Worm (Caenorhabditis elegans) whole organism, early embryonic: ENCODE measurements around the gene str-44.

Experiments used
- B0310.2 ChIP-seq: sonication (generic microtip); optimal IDR thresholded peaks from 2 replicates; lab custom pipeline; 2016; ENCODE audit warnings: mild to moderate bottlenecking, missing genetic modification characterization, missing compliant biosample characterization
- F13C5.2 ChIP-seq: sonication (generic microtip); optimal IDR thresholded peaks from 2 replicates; lab custom pipeline; 2017; ENCODE audit warnings: mild to moderate bottlenecking, missing genetic modification characterization, inconsistent platforms, missing compliant biosample characterization
- aly-1 ChIP-seq: sonication (generic microtip); optimal IDR thresholded peaks from 2 replicates; lab custom pipeline; 2016; ENCODE audit warnings: missing genetic modification characterization, missing compliant biosample characterization
- ama-1 ChIP-seq: fragments of 150-350 bp; optimal IDR thresholded peaks from 2 replicates; lab custom pipeline; 2014
- ceh-13 ChIP-seq: fragments of 200-800 bp; sonication (Bioruptor generic); optimal IDR thresholded peaks from 2 replicates; lab custom pipeline; 2018; ENCODE audit warnings: mild to moderate bottlenecking, missing genetic modification characterization, missing compliant biosample characterization
- ceh-36 ChIP-seq: sonication (generic microtip); optimal IDR thresholded peaks from 2 replicates; lab custom pipeline; 2016; ENCODE audit warnings: missing genetic modification characterization, inconsistent platforms, missing compliant biosample characterization
- ets-7 ChIP-seq: sonication (generic microtip); optimal IDR thresholded peaks from 2 replicates; lab custom pipeline; 2016; ENCODE audit warnings: missing genotype, missing genetic modification characterization, missing compliant biosample characterization
- flt-1 ChIP-seq: fragments of 200-800 bp; sonication (Bioruptor generic); IDR thresholded peaks from 2 replicates; pipeline ENCODE4 v1.3.6; 2022; ENCODE audit warnings: missing genetic modification characterization, missing compliant biosample characterization
- hmbx-1 ChIP-seq: sonication (generic microtip); optimal IDR thresholded peaks from 2 replicates; lab custom pipeline; 2016; ENCODE audit warnings: mild to moderate bottlenecking, missing genetic modification characterization, missing compliant biosample characterization
- hmg-4 ChIP-seq: fragments of 200-800 bp; sonication (Bioruptor generic); optimal IDR thresholded peaks from 2 replicates; lab custom pipeline; 2018; ENCODE audit warnings: mild to moderate bottlenecking, missing genetic modification characterization, missing compliant biosample characterization
- hnd-1 ChIP-seq: sonication (generic microtip); optimal IDR thresholded peaks from 2 replicates; lab custom pipeline; 2016; ENCODE audit warnings: missing genetic modification characterization, missing compliant biosample characterization
- pes-1 ChIP-seq: fragments of 200-800 bp; sonication (Bioruptor generic); IDR thresholded peaks from 2 replicates; pipeline ENCODE4 v1.3.6; 2022; ENCODE audit warnings: missing genetic modification reagents, missing genetic modification characterization, missing compliant biosample characterization
- scrt-1 ChIP-seq: fragments of 200-800 bp; sonication (Bioruptor generic); IDR thresholded peaks from 2 replicates; pipeline ENCODE4 v1.3.6; 2022; ENCODE audit warnings: missing genetic modification characterization, missing compliant biosample characterization
- sea-1 ChIP-seq: fragments of 200-800 bp; sonication (Bioruptor generic); conservative IDR thresholded peaks from 2 replicates; pipeline ENCODE4 v1.3.6; 2022; ENCODE audit warnings: missing genetic modification characterization, missing compliant biosample characterization
- tbx-11 ChIP-seq: fragments of 200-800 bp; sonication (Bioruptor generic); IDR thresholded peaks from 2 replicates; pipeline ENCODE4 v1.3.6; 2022; ENCODE audit warnings: missing genetic modification characterization, missing compliant biosample characterization
- tbx-37 ChIP-seq: fragments of 200-800 bp; sonication (Bioruptor generic); conservative IDR thresholded peaks from 2 replicates; pipeline ENCODE4 v1.3.6; 2022; ENCODE audit warnings: missing genetic modification reagents, missing genetic modification characterization, missing compliant biosample characterization
- tra-4 ChIP-seq: sonication (generic microtip); optimal IDR thresholded peaks from 2 replicates; lab custom pipeline; 2017; ENCODE audit warnings: missing genetic modification characterization, missing compliant biosample characterization

str-44 gene

ce11 chrIV:7153362-7153761 lies 23.6 kb upstream of the str-44 start, which contains the start of gene C34D4.3:
Gene C34D4.3, plus strand, starts transcription at chrIV:7153662.
- TF ChIP-seq hnd-1 (tag; lab: Kevin White, UChicago) (no peak), hmbx-1 (no peak)

- TF ChIP-seq hmbx-1 (no peak), tra-4 (tag; lab: Kevin White, UChicago) (no peak), ama-1 (lab: Kevin White, UChicago) (no peak)
Observed at ce11 chrIV:7154356-7154755, 22.6 kb upstream of the str-44 start, which contains the start of gene C34D4.2. Gene C34D4.2, plus strand, starts transcription at chrIV:7154656.

- TF ChIP-seq sea-1 (GFP tag; lab: Robert Waterston, UW) (no peak), hmbx-1 (no peak), tra-4 (tag; lab: Kevin White, UChicago) (no peak), hmg-4 (GFP tag; lab: Kevin White, UChicago) (no peak), F13C5.2 (no peak), tbx-37 (GFP tag; lab: Robert Waterston, UW) (no peak), ets-7 (tag; lab: Kevin White, UChicago) (no peak), B0310.2 (tag; lab: Kevin White, UChicago) (no peak), ceh-13 (GFP tag; lab: Kevin White, UChicago) (no peak), pes-1 (GFP tag; lab: Robert Waterston, UW) (no peak), hnd-1 (tag; lab: Kevin White, UChicago) (no peak), tbx-11 (GFP tag; lab: Robert Waterston, UW) (no peak)
Observed at ce11 chrIV:7156356-7156755, 20.6 kb upstream of the str-44 start, which contains the start of gene maph-9. Gene maph-9, plus strand, starts transcription at chrIV:7156628.

- TF ChIP-seq B0310.2 (tag; lab: Kevin White, UChicago) (no peak), ets-7 (tag; lab: Kevin White, UChicago) (no peak), F13C5.2 (no peak), ceh-36 (no peak), ceh-13 (GFP tag; lab: Kevin White, UChicago) (no peak), flt-1 (GFP tag; lab: Robert Waterston, UW) (no peak), aly-1 (tag; lab: Kevin White, UChicago) (no peak), tbx-11 (GFP tag; lab: Robert Waterston, UW) (no peak)
Observed at ce11 chrIV:7158161-7158560, 18.8 kb upstream of the str-44 start.

ce11 chrIV:7159586-7159985 lies 17.4 kb upstream of the str-44 start:
- TF ChIP-seq tbx-37 (GFP tag; lab: Robert Waterston, UW) (no peak), scrt-1 (GFP tag; lab: Robert Waterston, UW) (no peak), flt-1 (GFP tag; lab: Robert Waterston, UW) (no peak), tbx-11 (GFP tag; lab: Robert Waterston, UW) (no peak), ets-7 (tag; lab: Kevin White, UChicago) (no peak), hnd-1 (tag; lab: Kevin White, UChicago) (no peak), ama-1 (lab: Kevin White, UChicago) (no peak), tra-4 (tag; lab: Kevin White, UChicago) (no peak), F13C5.2 (no peak), B0310.2 (tag; lab: Kevin White, UChicago) (no peak)

- TF ChIP-seq scrt-1 (GFP tag; lab: Robert Waterston, UW), result no peak
- TF ChIP-seq F13C5.2, result peak; percentile 3
Observed at ce11 chrIV:7165723-7166122, 11.3 kb upstream of the str-44 start, which contains the start of gene rpc-1. Gene rpc-1, minus strand, starts transcription at chrIV:7165748.

- no peak for TF ChIP-seq flt-1 (GFP tag; lab: Robert Waterston, UW)
- no peak for TF ChIP-seq hnd-1 (tag; lab: Kevin White, UChicago)
- TF ChIP-seq hmbx-1, result no peak
- no peak for TF ChIP-seq pes-1 (GFP tag; lab: Robert Waterston, UW)
Observed at ce11 chrIV:7166553-7166952, 10.4 kb upstream of the str-44 start, which contains the start of gene C42D4.18. Gene C42D4.18, plus strand, starts transcription at chrIV:7166783.

ce11 chrIV:7167983-7168760 lies 8.8 kb upstream of the str-44 start, which contains the start of gene skr-16:
Gene skr-16, plus strand, starts transcription at chrIV:7168710.
- TF ChIP-seq tra-4 (tag; lab: Kevin White, UChicago), result no peak
- no peak for TF ChIP-seq tbx-11 (GFP tag; lab: Robert Waterston, UW)
- TF ChIP-seq ets-7 (tag; lab: Kevin White, UChicago), result no peak
- TF ChIP-seq scrt-1 (GFP tag; lab: Robert Waterston, UW), result no peak
- TF ChIP-seq hnd-1 (tag; lab: Kevin White, UChicago), result no peak
- no peak for TF ChIP-seq B0310.2 (tag; lab: Kevin White, UChicago)
- TF ChIP-seq sea-1 (GFP tag; lab: Robert Waterston, UW), result no peak
- no peak for TF ChIP-seq hmbx-1
- no peak for TF ChIP-seq hmg-4 (GFP tag; lab: Kevin White, UChicago)
- no peak for TF ChIP-seq ama-1 (lab: Kevin White, UChicago)
- TF ChIP-seq pes-1 (GFP tag; lab: Robert Waterston, UW), result no peak
- no peak for TF ChIP-seq ceh-36
- no peak for TF ChIP-seq aly-1 (tag; lab: Kevin White, UChicago)
